Fruit fly (Drosophila melanogaster) whole organism, larva: ENCODE measurements around the gene CtBP.

ENCODE experiments used
- noc ChIP-seq: fragments of 200-800 bp; sonication (Bioruptor generic); optimal IDR thresholded peaks from 3 replicates; lab custom pipeline; 2019; ENCODE audit warnings: missing biosample characterization, mild to moderate bottlenecking, missing genetic modification characterization, moderate library complexity

Gene CtBP

DNA sequence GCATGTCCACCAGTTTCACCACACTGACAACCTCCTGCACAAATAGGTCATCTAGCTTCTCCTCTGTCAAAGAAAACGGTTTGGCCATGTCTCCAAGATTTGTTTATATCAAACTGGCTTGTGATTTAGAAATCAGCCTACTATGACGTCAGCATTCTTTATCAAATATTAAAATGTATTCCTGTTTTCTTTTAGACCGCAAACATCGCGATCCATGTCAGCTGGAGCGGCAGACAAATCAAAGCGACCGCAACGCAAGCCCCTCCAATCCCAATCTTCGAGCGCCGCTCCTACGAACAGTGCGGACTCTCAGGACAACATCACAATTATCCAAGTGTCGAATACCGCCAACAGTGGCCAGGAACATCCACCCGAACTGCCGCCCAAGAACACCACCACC, 23.0 kb upstream of the CtBP start, which contains the start of gene CG14383:
Gene CG14383, minus strand, starts transcription at position 101 of the 400 bp plus-strand sequence.
- no peak for TF ChIP-seq noc (tag; lab: Kevin White, UChicago)

DNA sequence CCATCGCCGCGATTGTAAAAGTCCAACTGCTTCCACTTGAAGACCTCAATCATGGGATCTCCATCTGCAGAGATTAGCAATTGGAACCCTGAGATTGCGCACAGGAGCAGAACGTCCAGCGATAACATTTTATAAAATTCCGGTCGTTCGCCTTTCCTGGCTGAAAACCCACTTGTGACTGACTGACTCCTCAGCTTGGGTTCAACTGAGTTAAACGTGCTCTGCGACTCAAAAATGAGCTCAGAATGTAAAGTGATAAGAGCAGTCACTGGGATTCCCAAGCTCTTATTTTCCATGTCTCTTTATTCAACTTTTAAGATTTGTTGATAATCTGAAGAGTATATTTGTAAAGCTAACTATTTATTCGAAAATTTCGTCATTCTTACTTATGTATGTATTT, 18.4 kb upstream of the CtBP start, which contains the start of gene yellow-f:
Gene yellow-f, minus strand, starts transcription at position 184 of the 400 bp plus-strand sequence.
- TF ChIP-seq noc (tag; lab: Kevin White, UChicago) = no peak

DNA sequence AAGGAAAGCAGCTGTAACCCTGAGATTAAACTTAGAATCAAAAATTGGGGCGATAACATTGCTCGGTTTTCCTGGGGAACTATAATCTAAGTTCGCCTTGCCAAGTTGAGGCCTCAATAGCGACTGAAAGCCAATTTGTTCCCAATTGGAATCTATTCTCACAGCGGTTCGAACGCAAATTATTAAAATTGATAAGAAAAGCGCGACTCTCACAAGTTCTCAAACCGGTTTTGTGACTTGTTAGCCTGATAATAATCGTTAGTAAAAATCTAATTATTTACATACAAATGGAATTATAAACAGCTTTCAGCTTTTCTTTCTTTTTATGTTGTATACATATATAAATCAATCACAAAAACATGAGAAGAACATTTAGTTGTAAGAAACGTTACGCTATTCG, 16.4 kb upstream of the CtBP start, which contains the start of gene yellow-f2:
Gene yellow-f2, minus strand, starts transcription at position 101 of the 400 bp plus-strand sequence.
- no peak for TF ChIP-seq noc (tag; lab: Kevin White, UChicago)

dm6 chr3R:12995522-12995921, 15.9 kb upstream of the CtBP start, which contains the start of gene CG7488:
Gene CG7488 (plus strand): TSS chr3R:12995620.
- TF ChIP-seq noc (tag; lab: Kevin White, UChicago) = no peak

DNA sequence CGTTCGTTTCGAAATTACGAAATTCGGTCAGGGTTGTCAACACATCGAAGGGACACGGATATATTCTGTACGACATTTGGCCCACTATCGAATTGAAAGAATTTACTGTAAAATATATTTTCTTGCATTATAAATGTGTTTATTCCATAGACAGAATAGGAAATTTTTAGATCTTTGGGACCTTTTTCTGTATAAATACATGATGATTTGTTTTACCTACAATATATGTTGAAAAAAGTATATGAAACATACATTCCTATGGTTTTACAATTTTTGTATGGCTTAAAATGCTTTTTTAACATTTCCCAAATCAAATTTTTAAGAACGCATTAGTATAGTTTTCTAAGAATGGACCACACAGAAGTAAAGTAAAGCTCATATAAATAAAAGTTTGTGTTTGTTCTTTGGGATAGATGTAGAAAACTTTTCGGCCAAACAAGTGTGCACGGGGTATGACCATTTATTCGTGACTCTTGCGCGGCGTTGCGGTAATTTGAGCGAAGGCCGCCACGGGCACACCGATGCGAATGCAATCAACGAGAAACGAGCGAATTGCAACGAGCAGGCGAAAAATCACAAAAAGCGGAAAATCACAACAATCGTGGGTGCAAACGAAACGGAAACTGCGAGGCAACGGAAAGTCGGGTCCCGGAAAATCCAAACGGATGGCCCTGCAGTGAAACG, 13.8 kb upstream of the CtBP start, which contains the start of the genes CG17327, CG44194 and CG7518:
Gene CG17327, minus strand, starts transcription at position 177 of the 684 bp plus-strand sequence.
Gene CG44194, minus strand, starts transcription at position 177 of the 684 bp plus-strand sequence.
Gene CG7518, plus strand, starts transcription at position 540 of the 684 bp plus-strand sequence.
- no peak for TF ChIP-seq noc (tag; lab: Kevin White, UChicago)

- no peak for TF ChIP-seq noc (tag; lab: Kevin White, UChicago)
These were observed 13.2 kb upstream of the CtBP start for dm6 chr3R:12998234-12998591.

DNA sequence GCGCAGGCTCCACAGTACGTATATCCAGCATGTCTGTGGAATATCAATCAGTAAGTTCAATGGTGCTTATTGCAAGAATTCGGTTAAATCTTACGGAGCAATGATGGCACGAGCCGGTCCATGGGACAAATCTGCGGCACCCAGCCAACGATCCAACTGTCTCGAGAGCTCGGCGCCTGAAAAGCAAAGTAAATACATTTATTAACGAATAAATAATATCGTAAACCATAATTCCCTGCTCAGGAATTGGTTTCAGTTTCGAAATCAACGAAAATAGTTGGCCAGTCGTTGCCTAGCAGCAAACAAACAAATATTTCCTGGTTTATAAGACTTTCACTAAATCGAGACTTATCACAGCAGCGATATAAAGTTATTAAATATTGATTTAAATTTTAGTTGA, 1.9 kb upstream of the CtBP start, which contains the start of gene CG11656:
Gene CG11656, plus strand, starts transcription at position 301 of the 400 bp plus-strand sequence.
- TF ChIP-seq noc (tag; lab: Kevin White, UChicago) = no peak

- TF ChIP-seq noc (tag; lab: Kevin White, UChicago) = no peak
These were observed 386 bp upstream of the CtBP start, which contains the start of gene CG8031 for dm6 chr3R:13010905-13011620. Gene CG8031 (minus strand): TSS chr3R:13011310.

DNA sequence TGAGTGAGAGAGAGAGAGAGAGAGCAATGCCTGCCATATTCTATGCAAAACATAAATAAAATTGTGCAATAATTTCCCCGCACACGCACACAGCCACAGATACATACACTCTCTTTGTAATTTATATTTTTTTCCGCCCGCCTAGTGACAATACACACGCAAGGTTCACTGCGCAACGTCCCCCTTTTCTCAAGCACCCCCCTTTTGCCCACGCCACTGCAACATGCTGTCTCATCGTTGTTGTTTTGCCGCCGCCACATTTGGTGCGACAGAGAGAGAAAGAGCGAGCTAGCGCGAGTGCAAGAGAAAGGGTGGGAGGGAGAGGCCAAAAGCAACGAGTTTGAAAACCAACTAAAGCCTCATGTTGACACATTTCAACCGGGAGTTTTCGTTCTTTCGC, 902 bp downstream of the CtBP start:
- TF ChIP-seq noc (tag; lab: Kevin White, UChicago) = peak; percentile 76

dm6 chr3R:13012990-13013389, 1.5 kb downstream of the CtBP start:
- TF ChIP-seq noc (tag; lab: Kevin White, UChicago) = no peak

- TF ChIP-seq noc (tag; lab: Kevin White, UChicago) = peak; percentile 31
These were observed 2.9 kb downstream of the CtBP start for dm6 chr3R:13014168-13014881.

dm6 chr3R:13015402-13015801, 4.0 kb downstream of the CtBP start:
- TF ChIP-seq noc (tag; lab: Kevin White, UChicago) = no peak

- peak; percentile 21 for TF ChIP-seq noc (tag; lab: Kevin White, UChicago)
These were observed 4.6 kb downstream of the CtBP start for dm6 chr3R:13015811-13016766.

DNA sequence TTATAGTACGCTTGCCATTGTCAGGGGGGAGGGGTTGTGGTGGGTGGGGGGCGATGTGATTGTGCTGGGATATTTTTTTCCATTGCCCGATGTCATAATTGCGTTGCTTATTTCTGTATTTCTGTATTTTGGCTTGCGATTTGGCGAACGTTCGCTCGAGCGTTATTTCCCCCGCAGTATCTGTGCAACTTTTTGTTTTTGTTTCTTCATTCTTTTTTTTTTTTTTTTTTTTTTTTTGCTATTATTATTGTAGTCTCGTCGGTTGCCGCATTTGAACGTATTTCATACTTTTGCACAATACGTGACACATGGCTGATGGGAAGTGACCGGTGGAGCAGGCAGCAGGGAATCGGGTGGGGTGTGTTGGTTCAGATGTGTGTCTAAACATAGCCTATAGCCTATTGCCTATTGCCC, 6.2 kb downstream of the CtBP start:
- no peak for TF ChIP-seq noc (tag; lab: Kevin White, UChicago)
